Fruit fly (Drosophila melanogaster) whole organism, adult: ENCODE data around the gene CG18095.
A peak's percentile ranks its signal among the peaks of the same experiment; 100 is the strongest.

Source experiments
- CG11617 ChIP-seq: fragments of 200-800 bp; sonication (Bioruptor generic); optimal IDR thresholded peaks from 2 replicates; lab custom pipeline; 2017; ENCODE audit warnings: mild to moderate bottlenecking, missing biosample characterization, missing genetic modification reagents, missing genetic modification characterization
- CG12768 ChIP-seq: fragments of 200-800 bp; sonication (Bioruptor generic); optimal IDR thresholded peaks from 2 replicates; lab custom pipeline; 2017; ENCODE audit warnings: missing biosample characterization, missing genetic modification characterization, mild to moderate bottlenecking, moderate library complexity, missing genetic modification reagents
- CG14711 ChIP-seq: fragments of 200-800 bp; sonication (Bioruptor generic); optimal IDR thresholded peaks from 2 replicates; lab custom pipeline; 2018; ENCODE audit warnings: missing biosample characterization, mild to moderate bottlenecking, missing genetic modification characterization, moderate library complexity
- CG1620 ChIP-seq: fragments of 200-800 bp; sonication (Bioruptor generic); optimal IDR thresholded peaks from 2 replicates; lab custom pipeline; 2016; ENCODE audit warnings: missing biosample characterization, missing genetic modification characterization
- CG33017 ChIP-seq: fragments of 200-800 bp; sonication (Bioruptor generic); optimal IDR thresholded peaks from 2 replicates; lab custom pipeline; 2018; ENCODE audit warnings: missing biosample characterization, mild to moderate bottlenecking, missing genetic modification characterization, moderate library complexity
- CG5204 ChIP-seq: fragments of 200-800 bp; sonication (Bioruptor generic); optimal IDR thresholded peaks from 2 replicates; lab custom pipeline; 2016; ENCODE audit warnings: missing biosample characterization, missing genetic modification characterization
- CG7045 ChIP-seq: fragments of 200-800 bp; sonication (Bioruptor generic); optimal IDR thresholded peaks from 2 replicates; lab custom pipeline; 2017; ENCODE audit warnings: missing biosample characterization, mild to moderate bottlenecking, missing genetic modification characterization
- CG7101 ChIP-seq: fragments of 200-800 bp; sonication (Bioruptor generic); optimal IDR thresholded peaks from 2 replicates; lab custom pipeline; 2018; ENCODE audit warnings: missing biosample characterization, mild to moderate bottlenecking, missing genetic modification characterization, moderate library complexity
- Clk ChIP-seq: fragments of 200-800 bp; sonication (Bioruptor generic); optimal IDR thresholded peaks from 2 replicates; lab custom pipeline; 2017; ENCODE audit warnings: missing biosample characterization, missing genetic modification characterization
- Crg-1 ChIP-seq: fragments of 200-800 bp; sonication (Bioruptor generic); optimal IDR thresholded peaks from 2 replicates; lab custom pipeline; 2016; ENCODE audit warnings: missing biosample characterization, missing genetic modification characterization
- Hr96 ChIP-seq: fragments of 200-800 bp; sonication (Bioruptor generic); optimal IDR thresholded peaks from 2 replicates; lab custom pipeline; 2016; ENCODE audit warnings: missing biosample characterization, missing genetic modification characterization
- Mnt ChIP-seq: fragments of 200-800 bp; sonication (Bioruptor generic); optimal IDR thresholded peaks from 2 replicates; lab custom pipeline; 2016; ENCODE audit warnings: missing biosample characterization, mild to moderate bottlenecking, missing genetic modification characterization
- bab1 ChIP-seq: fragments of 200-800 bp; sonication (Bioruptor generic); optimal IDR thresholded peaks from 3 replicates; lab custom pipeline; 2019; ENCODE audit warnings: missing biosample characterization, mild to moderate bottlenecking, missing genetic modification characterization, moderate library complexity
- cic ChIP-seq: fragments of 200-800 bp; sonication (Bioruptor generic); optimal IDR thresholded peaks from 2 replicates; lab custom pipeline; 2017; ENCODE audit warnings: missing biosample characterization, mild to moderate bottlenecking, missing genetic modification characterization, moderate library complexity
- cnc ChIP-seq, 2 experiments: fragments of >200 bp; optimal IDR thresholded peaks; 2 replicates each; lab custom pipeline; 2017
- kay ChIP-seq: fragments of 200-800 bp; sonication (Bioruptor generic); peaks from one replicate; lab custom pipeline; 2016; ENCODE audit warnings: missing biosample characterization, missing genetic modification characterization, borderline replicate concordance
- ovo ChIP-seq: fragments of 200-800 bp; sonication (Bioruptor generic); optimal IDR thresholded peaks from 2 replicates; lab custom pipeline; 2016; ENCODE audit warnings: missing biosample characterization, missing genetic modification characterization
- pad ChIP-seq: fragments of 200-800 bp; sonication (Bioruptor generic); optimal IDR thresholded peaks from 3 replicates; lab custom pipeline; 2017; ENCODE audit warnings: missing biosample characterization, missing genetic modification characterization, mild to moderate bottlenecking, moderate library complexity, missing genetic modification reagents
- tj ChIP-seq: fragments of 200-800 bp; sonication (Bioruptor generic); optimal IDR thresholded peaks from 3 replicates; lab custom pipeline; 2017; ENCODE audit warnings: missing biosample characterization, mild to moderate bottlenecking, missing genetic modification characterization, moderate library complexity
- toe ChIP-seq: fragments of 200-800 bp; sonication (Bioruptor generic); optimal IDR thresholded peaks from 2 replicates; lab custom pipeline; 2016; ENCODE audit warnings: missing biosample characterization, missing genetic modification characterization

CG18095 gene

dm6 chr2L:14024051-14024745 lies 7.1 kb downstream of the CG18095 start:
- no peak for TF ChIP-seq cnc (optimal IDR thresholded peaks at IDR 0.05; lab: Kevin White, UChicago)
- TF ChIP-seq CG14711 (tag; lab: Kevin White, UChicago) = peak; percentile 86
- peak; percentile 98 for TF ChIP-seq kay (GFP tag; lab: Kevin White, UChicago)
- TF ChIP-seq bab1 (GFP tag; lab: Kevin White, UChicago) = no peak
- peak; percentile 97 for TF ChIP-seq CG7045 (GFP tag; lab: Kevin White, UChicago)
- peak; percentile 91 for TF ChIP-seq CG5204 (GFP tag; lab: Kevin White, UChicago)
- TF ChIP-seq cic = peak; percentile 96
- TF ChIP-seq Hr96 = peak; percentile 94
- peak; percentile 95 for TF ChIP-seq CG12768 (GFP tag; lab: Kevin White, UChicago)
- TF ChIP-seq ovo (GFP tag; lab: Kevin White, UChicago) = peak; percentile 97
- TF ChIP-seq Clk = peak; percentile 91
- peak; percentile 94 for TF ChIP-seq CG7101
- peak; percentile 62 for TF ChIP-seq tj
- peak; percentile 90 for TF ChIP-seq CG1620 (GFP tag; lab: Kevin White, UChicago)
- peak; percentile 82 for TF ChIP-seq CG11617 (GFP tag; lab: Kevin White, UChicago)
- peak; percentile 83 for TF ChIP-seq CG33017
- peak; percentile 89 for TF ChIP-seq pad (GFP tag; lab: Kevin White, UChicago)
- peak; percentile 98 for TF ChIP-seq Crg-1 (GFP tag; lab: Kevin White, UChicago)
- TF ChIP-seq toe = peak; percentile 85
- peak; percentile 76 for TF ChIP-seq Mnt

- TF ChIP-seq CG7045 (GFP tag; lab: Kevin White, UChicago) (no peak), cnc (optimal IDR thresholded peaks at IDR 0.05; lab: Kevin White, UChicago) (peak in 1 of 2 experiments; percentile 30), kay (GFP tag; lab: Kevin White, UChicago) (peak; percentile 2)
Measured at dm6 chr2L:14023136-14024050, 7.9 kb downstream of the CG18095 start.

dm6 chr2L:14022130-14022735 lies 9.1 kb downstream of the CG18095 start:
- TF ChIP-seq cnc (optimal IDR thresholded peaks at IDR 0.05; lab: Kevin White, UChicago) = no peak
- no peak for TF ChIP-seq Crg-1 (GFP tag; lab: Kevin White, UChicago)
- TF ChIP-seq kay (GFP tag; lab: Kevin White, UChicago) = peak; percentile 67
- peak; percentile 85 for TF ChIP-seq tj
- TF ChIP-seq CG12768 (GFP tag; lab: Kevin White, UChicago) = peak; percentile 71
- peak; percentile 28 for TF ChIP-seq cic
- TF ChIP-seq Hr96 = peak; percentile 29
- peak; percentile 38 for TF ChIP-seq Mnt
- peak; percentile 81 for TF ChIP-seq CG11617 (GFP tag; lab: Kevin White, UChicago)
- TF ChIP-seq CG14711 (tag; lab: Kevin White, UChicago) = peak; percentile 88
- peak; percentile 20 for TF ChIP-seq CG1620 (GFP tag; lab: Kevin White, UChicago)
- peak; percentile 64 for TF ChIP-seq CG5204 (GFP tag; lab: Kevin White, UChicago)
- peak; percentile 32 for TF ChIP-seq Clk
- peak; percentile 20 for TF ChIP-seq toe
- peak; percentile 93 for TF ChIP-seq CG33017
- no peak for TF ChIP-seq ovo (GFP tag; lab: Kevin White, UChicago)
- peak; percentile 77 for TF ChIP-seq bab1 (GFP tag; lab: Kevin White, UChicago)
- TF ChIP-seq CG7101 = peak; percentile 92
- peak; percentile 57 for TF ChIP-seq pad (GFP tag; lab: Kevin White, UChicago)
- peak; percentile 94 for TF ChIP-seq CG7045 (GFP tag; lab: Kevin White, UChicago)

dm6 chr2L:14021646-14022129 lies 9.7 kb downstream of the CG18095 start:
- no peak for TF ChIP-seq Clk
- TF ChIP-seq CG11617 (GFP tag; lab: Kevin White, UChicago) = no peak
- peak; percentile 98 for TF ChIP-seq pad (GFP tag; lab: Kevin White, UChicago)
- TF ChIP-seq CG1620 (GFP tag; lab: Kevin White, UChicago) = no peak
- TF ChIP-seq ovo (GFP tag; lab: Kevin White, UChicago) = peak; percentile 74
- TF ChIP-seq CG7045 (GFP tag; lab: Kevin White, UChicago) = no peak

- peak; percentile 62 for TF ChIP-seq kay (GFP tag; lab: Kevin White, UChicago)
- TF ChIP-seq bab1 (GFP tag; lab: Kevin White, UChicago) = no peak
- TF ChIP-seq toe = no peak
- TF ChIP-seq CG7101 = peak; percentile 5
Measured at dm6 chr2L:14020875-14021643, 10.3 kb downstream of the CG18095 start.
